Worm (Caenorhabditis elegans): ENCODE results near the gene C08H9.16.

DNA sequence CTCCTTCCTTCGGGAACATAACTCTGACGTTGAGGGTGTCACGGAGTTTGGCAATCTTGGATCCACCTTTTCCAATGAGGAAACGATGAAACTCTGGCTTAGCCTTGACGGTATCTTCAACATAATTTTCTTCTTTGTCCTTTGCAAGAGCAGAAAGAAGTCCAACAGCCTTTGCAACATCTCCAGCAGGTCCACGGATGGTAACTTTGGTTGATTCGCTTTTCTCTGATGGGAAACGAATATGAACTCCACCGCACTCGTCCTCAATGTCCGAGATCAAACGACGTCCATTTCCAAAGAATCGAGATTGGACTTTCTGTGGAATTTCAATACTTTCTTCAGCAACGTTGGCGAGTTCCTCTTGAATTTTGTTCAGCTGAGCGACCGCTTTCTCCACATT lies 4.0 kb upstream of the C08H9.16 start:
- TF ChIP-seq nhr-71 (tag; optimal IDR thresholded peaks at IDR 0.05) (no peak), unc-130 (tag; optimal IDR thresholded peaks at IDR 0.05) (no peak), snpc-4 (tag; optimal IDR thresholded peaks at IDR 0.05) (no peak), ztf-11 (tag; optimal IDR thresholded peaks at IDR 0.05) (no peak), nhr-237 (tag; optimal IDR thresholded peaks at IDR 0.05) (no peak), unc-62 (GFP tag; optimal IDR thresholded peaks at IDR 0.05) (no peak), dpl-1 (GFP tag; optimal IDR thresholded peaks at IDR 0.05) (no peak), efl-1 (optimal IDR thresholded peaks at IDR 0.05) (no peak), efl-1 (GFP tag; optimal IDR thresholded peaks at IDR 0.05 in 1 of 2) (no peak), fkh-10 (GFP tag; optimal IDR thresholded peaks at IDR 0.05) (no peak), sox-4 (tag; optimal IDR thresholded peaks at IDR 0.05) (no peak), skn-1 (tag; optimal IDR thresholded peaks at IDR 0.05) (no peak), lin-15B (tag; optimal IDR thresholded peaks at IDR 0.05) (no peak)

Measured in whole organism, L1 larva.